Worm (Caenorhabditis elegans) whole organism, L2 larva: ENCODE measurements around the gene W08E12.2.

Source experiments
- dmd-4 ChIP-seq: sonication (generic microtip); optimal IDR thresholded peaks from 2 replicates; lab custom pipeline; 2017; ENCODE audit warnings: missing biosample characterization, missing genetic modification characterization
- unc-62 ChIP-seq: fragments of 150-350 bp; optimal IDR thresholded peaks from 2 replicates; lab custom pipeline; 2014; ENCODE audit warnings: missing biosample characterization, missing genetic modification reagents, missing genetic modification characterization

DNA sequence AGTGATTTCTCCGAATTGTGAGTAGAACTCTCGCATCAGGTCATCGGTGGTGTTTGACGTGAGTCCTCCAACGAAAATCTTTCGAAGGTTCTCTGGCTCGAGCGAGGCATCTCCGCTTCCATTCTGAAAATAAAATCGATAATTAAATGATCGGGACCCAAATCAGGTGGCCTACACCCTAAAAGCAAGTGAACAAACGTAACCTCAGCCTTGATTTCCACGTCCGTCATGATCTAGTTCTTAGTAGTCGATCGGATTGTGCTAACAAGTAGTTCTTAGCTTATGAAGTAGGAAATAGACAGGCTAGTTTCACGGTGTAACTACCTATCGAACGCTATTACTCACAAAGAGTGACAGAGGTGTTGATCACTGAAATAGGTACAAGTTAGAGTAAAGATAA is 32.5 kb downstream of the W08E12.2 start:
- no peak for TF ChIP-seq unc-62 (GFP tag; lab: Kevin White, UChicago)
- no peak for TF ChIP-seq dmd-4 (tag; lab: Kevin White, UChicago)
